Worm (Caenorhabditis elegans) whole organism, L1 larva: ENCODE data around the gene F54F12.2.

Experiments
- C34B4.2 ChIP-seq: sonication (generic microtip); optimal IDR thresholded peaks from 2 replicates; lab custom pipeline; 2017; ENCODE audit warnings: mild to moderate bottlenecking, missing genetic modification characterization, missing compliant biosample characterization
- ama-1 ChIP-seq: fragments of 150-350 bp; optimal IDR thresholded peaks from 2 replicates; lab custom pipeline; 2014
- blmp-1 ChIP-seq: fragments of 150-350 bp; optimal IDR thresholded peaks from 2 replicates; lab custom pipeline; 2014; ENCODE audit warnings: missing biosample characterization, missing genetic modification characterization
- ceh-63 ChIP-seq: fragments of 200-800 bp; sonication (Bioruptor generic); optimal IDR thresholded peaks from 2 replicates; lab custom pipeline; 2018; ENCODE audit warnings: mild to moderate bottlenecking, missing genetic modification characterization, missing compliant biosample characterization
- ceh-8 ChIP-seq: fragments of 200-800 bp; sonication (Bioruptor generic); optimal IDR thresholded peaks from 2 replicates; lab custom pipeline; 2018; ENCODE audit warnings: mild to moderate bottlenecking, missing genetic modification characterization, moderate library complexity, missing compliant biosample characterization
- ceh-88 ChIP-seq: fragments of 200-800 bp; sonication (Bioruptor generic); IDR thresholded peaks from 2 replicates; pipeline ENCODE4 v1.3.6; 2022; ENCODE audit warnings: missing genetic modification characterization, missing compliant biosample characterization
- ceh-90 ChIP-seq: sonication (generic microtip); optimal IDR thresholded peaks from 2 replicates; lab custom pipeline; 2016; ENCODE audit warnings: missing genetic modification characterization, missing compliant biosample characterization
- dpl-1 ChIP-seq, 3 experiments: fragments of 150-350 bp in 2 of 3; sonication (generic microtip) in 1 of 3; optimal IDR thresholded peaks; 2 replicates each; lab custom pipeline; 2014 to 2017; ENCODE audit warnings: missing biosample characterization in 3 of 3, missing genetic modification characterization in 3 of 3, missing genetic modification reagents in 3 of 3
- efl-1 ChIP-seq, 4 experiments: fragments of 150-350 bp; optimal IDR thresholded peaks in 3 of 4; peaks in 1 of 4; 1 replicate in 1 of 4; 2 replicates in 3 of 4; lab custom pipeline; 2014; ENCODE audit warnings: missing biosample characterization in 2 of 4, missing genetic modification characterization in 2 of 4, missing genetic modification reagents in 2 of 4
- efl-3 ChIP-seq: fragments of 200-800 bp; sonication (Bioruptor generic); optimal IDR thresholded peaks from 2 replicates; lab custom pipeline; 2018; ENCODE audit warnings: mild to moderate bottlenecking, missing genetic modification characterization, missing compliant biosample characterization
- egl-13 ChIP-seq: sonication (generic microtip); optimal IDR thresholded peaks from 2 replicates; lab custom pipeline; 2016; ENCODE audit warnings: missing genotype, missing genetic modification reagents, missing genetic modification characterization, missing compliant biosample characterization
- elt-3 ChIP-seq, 6 experiments: fragments of 150-350 bp in 1 of 6; sonication (generic microtip); optimal IDR thresholded peaks; 2 replicates each; lab custom pipeline; 2017 to 2018; ENCODE audit warnings: missing biosample characterization in 6 of 6, missing genetic modification characterization in 6 of 6, inconsistent platforms in 1 of 6
- fkh-4 ChIP-seq: sonication (generic microtip); optimal IDR thresholded peaks from 2 replicates; lab custom pipeline; 2016; ENCODE audit warnings: missing compliant biosample characterization, missing genetic modification characterization, borderline replicate concordance
- grh-1 ChIP-seq: fragments of 200-800 bp; sonication (Bioruptor generic); IDR thresholded peaks from 2 replicates; pipeline ENCODE4 v1.3.6; 2022; ENCODE audit warnings: missing genetic modification reagents, missing genetic modification characterization, missing compliant biosample characterization
- hpl-2 ChIP-seq: fragments of 150-350 bp; optimal IDR thresholded peaks from 2 replicates; lab custom pipeline; 2014; ENCODE audit warnings: missing biosample characterization, missing genetic modification reagents, missing genetic modification characterization
- jun-1 ChIP-seq: fragments of 150-350 bp; optimal IDR thresholded peaks from 2 replicates; lab custom pipeline; 2014; ENCODE audit warnings: missing biosample characterization, missing genetic modification reagents, missing genetic modification characterization
- lin-14 ChIP-seq: fragments of 200-800 bp; sonication (Bioruptor generic); optimal IDR thresholded peaks from 2 replicates; lab custom pipeline; 2018; ENCODE audit warnings: mild to moderate bottlenecking, missing genetic modification characterization, moderate library complexity, missing compliant biosample characterization
- lin-15B ChIP-seq: fragments of 150-350 bp; sonication (generic microtip); optimal IDR thresholded peaks from 3 replicates; lab custom pipeline; 2014; ENCODE audit warnings: missing biosample characterization, missing genetic modification characterization
- lsy-2 ChIP-seq, 2 experiments: fragments of 150-350 bp; optimal IDR thresholded peaks; 2 replicates each; lab custom pipeline; 2014; ENCODE audit warnings: missing biosample characterization in 2 of 2, missing genetic modification characterization in 2 of 2
- mdl-1 ChIP-seq, 2 experiments: fragments of 150-350 bp; optimal IDR thresholded peaks; 2 replicates each; lab custom pipeline; 2014 to 2017; ENCODE audit warnings: missing biosample characterization in 2 of 2, missing genetic modification characterization in 2 of 2, inconsistent platforms in 1 of 2
- mep-1 ChIP-seq: fragments of 150-350 bp; optimal IDR thresholded peaks from 2 replicates; lab custom pipeline; 2014; ENCODE audit warnings: missing biosample characterization, missing genetic modification characterization
- nhr-237 ChIP-seq: fragments of 150-350 bp; optimal IDR thresholded peaks from 2 replicates; lab custom pipeline; 2014; ENCODE audit warnings: missing biosample characterization, missing genetic modification characterization
- nhr-71 ChIP-seq: sonication (generic microtip); optimal IDR thresholded peaks from 2 replicates; lab custom pipeline; 2016; ENCODE audit warnings: mild to moderate bottlenecking, missing genetic modification characterization, moderate library complexity, missing compliant biosample characterization
- nhr-77 ChIP-seq: fragments of 150-350 bp; optimal IDR thresholded peaks from 2 replicates; lab custom pipeline; 2014; ENCODE audit warnings: missing biosample characterization, missing genetic modification characterization
- nhr-84 ChIP-seq: sonication (generic microtip); optimal IDR thresholded peaks from 2 replicates; lab custom pipeline; 2017; ENCODE audit warnings: missing biosample characterization, missing genetic modification characterization
- pax-3 ChIP-seq: fragments of 200-800 bp; sonication (Bioruptor generic); optimal IDR thresholded peaks from 2 replicates; lab custom pipeline; 2018; ENCODE audit warnings: mild to moderate bottlenecking, missing genetic modification characterization, moderate library complexity, missing compliant biosample characterization
- sox-4 ChIP-seq: sonication (generic microtip); optimal IDR thresholded peaks from 2 replicates; lab custom pipeline; 2016; ENCODE audit warnings: missing genetic modification characterization, missing compliant biosample characterization
- sptf-1 ChIP-seq: fragments of 150-350 bp; optimal IDR thresholded peaks from 2 replicates; lab custom pipeline; 2014; ENCODE audit warnings: missing biosample characterization, missing genetic modification characterization
- sup-37 ChIP-seq: fragments of 200-800 bp; sonication (Bioruptor generic); optimal IDR thresholded peaks from 2 replicates; lab custom pipeline; 2018; ENCODE audit warnings: mild to moderate bottlenecking, missing genetic modification characterization, missing compliant biosample characterization
- tlp-1 ChIP-seq: fragments of 150-350 bp; optimal IDR thresholded peaks from 2 replicates; lab custom pipeline; 2014; ENCODE audit warnings: missing biosample characterization, missing genetic modification characterization
- unc-86 ChIP-seq: sonication (generic microtip); optimal IDR thresholded peaks from 2 replicates; lab custom pipeline; 2016; ENCODE audit warnings: missing genetic modification characterization, missing compliant biosample characterization
- unc-98 ChIP-seq: fragments of 200-800 bp; sonication (Bioruptor generic); IDR thresholded peaks from 2 replicates; pipeline ENCODE4 v1.3.6; 2022; ENCODE audit warnings: missing genetic modification characterization, missing compliant biosample characterization
- vab-15 ChIP-seq: sonication (generic microtip); optimal IDR thresholded peaks from 2 replicates; lab custom pipeline; 2017; ENCODE audit warnings: missing genotype, mild to moderate bottlenecking, missing genetic modification characterization, missing compliant biosample characterization
- xbp-1 ChIP-seq: sonication (generic microtip); optimal IDR thresholded peaks from 2 replicates; lab custom pipeline; 2016; ENCODE audit warnings: missing genetic modification characterization, missing compliant biosample characterization
- ztf-11 ChIP-seq, 2 experiments: sonication (generic microtip); optimal IDR thresholded peaks; 2 replicates each; lab custom pipeline; 2016 to 2017; ENCODE audit warnings: missing genetic modification characterization in 2 of 2, missing biosample characterization in 1 of 2, missing compliant biosample characterization in 1 of 2
- ztf-4 ChIP-seq: fragments of 150-350 bp; optimal IDR thresholded peaks from 2 replicates; lab custom pipeline; 2014; ENCODE audit warnings: missing biosample characterization, missing genetic modification characterization

F54F12.2 gene

DNA sequence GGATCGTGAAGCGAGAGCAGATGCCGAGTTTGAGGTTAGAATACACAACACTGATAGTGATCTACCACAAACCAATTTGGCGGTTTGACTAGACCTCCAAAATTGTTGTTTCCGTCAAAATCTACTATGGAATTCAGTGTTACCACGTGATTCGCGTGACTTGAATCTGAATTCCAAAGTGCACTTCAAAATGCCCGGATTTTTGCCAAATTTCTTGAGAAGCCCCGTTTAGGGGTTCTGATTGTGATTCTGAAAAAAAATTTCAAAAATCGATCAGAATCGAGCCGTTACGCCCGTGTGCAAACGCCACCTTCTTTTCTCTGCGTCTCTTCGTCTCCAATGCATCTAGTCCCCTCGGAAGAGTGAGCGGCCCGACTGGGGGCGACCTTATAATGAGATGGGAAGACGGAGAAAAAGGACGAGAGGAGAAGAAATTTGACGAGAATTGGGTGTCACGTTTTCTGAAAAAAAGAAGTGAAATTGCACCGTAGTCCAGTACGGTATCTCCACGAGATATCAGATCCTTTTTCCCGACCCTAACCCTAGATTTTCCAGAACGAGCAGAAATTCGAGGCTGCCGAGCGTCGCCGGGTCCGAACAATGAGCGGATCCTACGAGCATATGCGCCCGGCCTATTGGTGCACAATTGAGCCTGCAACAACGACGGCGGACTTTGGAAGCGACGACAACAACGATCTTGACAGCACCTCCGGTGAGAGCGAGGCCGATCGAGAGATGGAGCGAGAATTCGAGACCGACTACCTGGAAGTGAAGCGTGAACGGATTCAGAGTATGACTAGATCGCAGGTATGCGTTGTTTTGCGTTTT, 31.8 kb downstream of the F54F12.2 start (continued):
- TF ChIP-seq dpl-1 (GFP tag; optimal IDR thresholded peaks at IDR 0.05; lab: Kevin White, UChicago) (no peak), ceh-63 (GFP tag; lab: Kevin White, UChicago) (no peak), xbp-1 (tag; lab: Kevin White, UChicago) (peak; percentile 6), sptf-1 (tag; lab: Kevin White, UChicago) (no peak), ceh-88 (GFP tag; lab: Robert Waterston, UW) (no peak), blmp-1 (tag; lab: Kevin White, UChicago) (peak; percentile 38)
- TF ChIP-seq, all 84 proteins: peak for 17

DNA sequence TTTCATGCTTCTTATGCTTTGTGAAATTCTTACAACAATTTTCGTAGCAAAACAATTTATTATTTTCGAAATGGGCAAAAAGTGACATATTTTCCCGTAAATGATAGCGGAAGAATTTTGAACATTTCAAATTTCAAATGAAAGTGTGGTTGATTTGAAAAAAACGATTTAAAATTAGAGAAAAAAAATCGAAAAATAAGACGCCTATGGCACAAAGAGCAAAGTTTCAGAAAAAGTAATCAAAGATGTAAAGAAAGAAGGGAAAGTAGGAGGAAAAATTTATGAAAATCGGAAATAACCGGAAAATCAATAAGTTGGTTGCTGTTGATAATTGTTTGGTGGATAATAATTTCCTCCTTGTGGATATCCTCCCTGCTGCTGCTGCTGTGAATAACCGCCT, 47.6 kb downstream of the F54F12.2 start:
- TF ChIP-seq nhr-84 (tag; lab: Kevin White, UChicago), result no peak
- no peak for TF ChIP-seq mdl-1 (tag; optimal IDR thresholded peaks at IDR 0.05; lab: Kevin White, UChicago)
- no peak for TF ChIP-seq fkh-4 (tag; lab: Kevin White, UChicago)
- TF ChIP-seq lin-14 (GFP tag; lab: Kevin White, UChicago), result no peak
- no peak for TF ChIP-seq sup-37 (GFP tag; lab: Kevin White, UChicago)
- no peak for TF ChIP-seq lin-15B
- TF ChIP-seq sox-4 (tag; lab: Kevin White, UChicago), result no peak
- TF ChIP-seq lsy-2 (tag; optimal IDR thresholded peaks at IDR 0.05; lab: Kevin White, UChicago), result no peak
- TF ChIP-seq efl-1 (optimal IDR thresholded peaks at IDR 0.05; lab: Kevin White, UChicago), result no peak
- no peak for TF ChIP-seq efl-1 (GFP tag; optimal IDR thresholded peaks at IDR 0.05 in 1 of 2; lab: Kevin White, UChicago)
- no peak for TF ChIP-seq hpl-2 (GFP tag; lab: Kevin White, UChicago)
- no peak for TF ChIP-seq ceh-8 (GFP tag; lab: Kevin White, UChicago)

DNA sequence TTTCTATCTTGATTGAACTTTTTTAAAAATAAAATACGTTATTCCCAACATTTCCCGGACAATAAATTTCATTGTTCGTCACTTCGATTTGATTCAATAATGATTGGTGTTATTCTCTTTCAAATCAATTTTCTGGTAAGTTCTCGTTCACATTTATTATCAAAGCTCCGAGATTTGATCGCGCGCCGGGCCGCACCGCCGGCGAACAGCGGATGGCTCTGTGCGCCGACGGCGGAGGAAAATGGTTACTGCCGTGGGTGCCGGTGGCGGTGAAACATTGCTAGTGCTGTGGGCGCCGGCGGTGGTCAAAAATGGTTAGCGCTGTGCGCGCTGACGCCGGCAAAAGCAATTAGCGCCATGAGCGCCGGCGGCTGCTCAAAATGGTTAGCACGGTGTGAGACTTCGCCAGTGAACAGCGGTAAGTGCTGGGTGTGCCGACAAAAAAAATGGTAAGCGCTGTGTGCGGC, 51.3 kb downstream of the F54F12.2 start, which contains the start of gene Y39E4B.13:
Gene Y39E4B.13 (plus strand): TSS at position 51 of the 467 bp plus-strand sequence.
- TF ChIP-seq C34B4.2 (no peak), mep-1 (no peak), elt-3 (tag; optimal IDR thresholded peaks at IDR 0.05; lab: Kevin White, UChicago) (no peak), fkh-4 (tag; lab: Kevin White, UChicago) (no peak), unc-98 (no peak), ztf-11 (tag; optimal IDR thresholded peaks at IDR 0.05; lab: Kevin White, UChicago) (no peak), unc-86 (tag; lab: Kevin White, UChicago) (no peak), pax-3 (no peak), ceh-90 (tag; lab: Kevin White, UChicago) (no peak), tlp-1 (no peak), nhr-77 (tag; lab: Kevin White, UChicago) (no peak), grh-1 (GFP tag; lab: Robert Waterston, UW) (no peak), lin-14 (GFP tag; lab: Kevin White, UChicago) (no peak), egl-13 (tag; lab: Kevin White, UChicago) (no peak), nhr-237 (tag; lab: Kevin White, UChicago) (no peak), nhr-71 (tag; lab: Kevin White, UChicago) (no peak), ceh-88 (GFP tag; lab: Robert Waterston, UW) (no peak), ztf-4 (no peak)

DNA sequence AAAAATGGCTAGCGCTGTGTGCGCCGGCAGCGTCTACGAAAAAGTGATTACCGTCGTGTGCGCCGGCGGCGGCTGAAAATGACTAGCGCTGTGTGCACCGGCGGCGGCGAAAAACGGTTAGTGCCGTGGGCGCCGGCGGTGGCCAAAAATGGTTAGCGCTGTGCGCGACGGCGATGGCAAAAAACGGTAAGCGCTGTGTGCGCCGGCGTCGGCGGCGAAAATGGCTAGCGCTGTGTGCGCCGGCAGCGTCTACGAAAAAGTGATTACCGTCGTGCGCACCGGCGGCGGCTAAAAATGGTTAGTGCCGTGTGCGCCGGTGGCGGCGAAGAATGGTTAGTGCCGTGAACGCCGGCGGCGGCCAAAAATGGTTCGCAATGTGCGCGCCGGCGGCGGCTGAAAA, 52.5 kb downstream of the F54F12.2 start:
- TF ChIP-seq unc-98 (no peak), jun-1 (tag; lab: Kevin White, UChicago) (no peak), ama-1 (lab: Kevin White, UChicago) (no peak), pax-3 (no peak), efl-3 (no peak), vab-15 (tag; lab: Kevin White, UChicago) (no peak)
